Fruit fly (Drosophila melanogaster) whole organism, embryonic: ENCODE data around the gene Uba2.

ENCODE experiments used
- B-H2 ChIP-seq: fragments of 200-800 bp; sonication (Bioruptor generic); optimal IDR thresholded peaks from 2 replicates; lab custom pipeline; 2018; ENCODE audit warnings: missing biosample characterization, mild to moderate bottlenecking, missing genetic modification characterization
- CG10431 ChIP-seq: fragments of 200-800 bp; sonication (Bioruptor generic); optimal IDR thresholded peaks from 3 replicates; lab custom pipeline; 2018; ENCODE audit warnings: missing biosample characterization, mild to moderate bottlenecking, missing genetic modification characterization
- CG12769 ChIP-seq: fragments of 200-800 bp; sonication (Bioruptor generic); optimal IDR thresholded peaks from 2 replicates; lab custom pipeline; 2019; ENCODE audit warnings: missing biosample characterization, mild to moderate bottlenecking, missing genetic modification characterization, moderate library complexity
- CG16813 ChIP-seq: fragments of 200-800 bp; sonication (Bioruptor generic); IDR thresholded peaks from 3 replicates; pipeline ENCODE4 v1.3.6; 2022; ENCODE audit warnings: missing biosample characterization, missing genetic modification characterization; ENCODE audit not compliant: partially characterized antibody
- CG2129 ChIP-seq: fragments of 200-800 bp; sonication (Bioruptor generic); IDR thresholded peaks from 2 replicates; pipeline ENCODE4 v1.3.6; 2022; ENCODE audit warnings: missing biosample characterization, missing genetic modification characterization; ENCODE audit not compliant: partially characterized antibody
- CG7987 ChIP-seq: fragments of 200-800 bp; sonication (Bioruptor generic); optimal IDR thresholded peaks from 2 replicates; lab custom pipeline; 2018; ENCODE audit warnings: missing biosample characterization, mild to moderate bottlenecking, missing genetic modification characterization, moderate library complexity
- CG8359 ChIP-seq: fragments of 200-800 bp; sonication (Bioruptor generic); optimal IDR thresholded peaks from 2 replicates; lab custom pipeline; 2017; ENCODE audit warnings: missing biosample characterization, mild to moderate bottlenecking, missing genetic modification characterization, borderline replicate concordance
- CG9609 ChIP-seq: fragments of 200-800 bp; sonication (Bioruptor generic); optimal IDR thresholded peaks from 3 replicates; lab custom pipeline; 2016; ENCODE audit warnings: missing biosample characterization, missing genetic modification characterization
- CTCF ChIP-seq: fragments of 200-800 bp; sonication (Bioruptor generic); optimal IDR thresholded peaks from 2 replicates; lab custom pipeline; 2017; ENCODE audit warnings: missing biosample characterization, mild to moderate bottlenecking, missing genetic modification characterization, moderate library complexity
- Chrac-16 ChIP-seq: fragments of 200-800 bp; sonication (Bioruptor generic); optimal IDR thresholded peaks from 3 replicates; lab custom pipeline; 2016; ENCODE audit warnings: missing biosample characterization, missing genetic modification characterization
- D19A ChIP-seq: fragments of 200-800 bp; optimal IDR thresholded peaks from 3 replicates; lab custom pipeline; 2019; ENCODE audit warnings: missing biosample characterization, mild to moderate bottlenecking, missing genetic modification characterization, moderate library complexity
- E2f1 ChIP-seq: fragments of 200-800 bp; sonication (Bioruptor generic); IDR thresholded peaks from 2 replicates; pipeline ENCODE4 v1.3.6; 2022; ENCODE audit warnings: missing biosample characterization, missing genetic modification characterization
- Hand ChIP-seq: fragments of 200-800 bp; sonication (Bioruptor generic); optimal IDR thresholded peaks from 2 replicates; lab custom pipeline; 2017; ENCODE audit warnings: mild to moderate bottlenecking, missing biosample characterization, missing genetic modification reagents, missing genetic modification characterization
- Hr51 ChIP-seq, 2 experiments: fragments of 200-800 bp; sonication (Bioruptor generic); optimal IDR thresholded peaks; 2 replicates in 1 of 2; 3 replicates in 1 of 2; lab custom pipeline; 2016 to 2018; ENCODE audit warnings: missing biosample characterization in 2 of 2, missing genetic modification characterization in 2 of 2, mild to moderate bottlenecking in 1 of 2, moderate library complexity in 1 of 2
- Hr78 ChIP-seq, 2 experiments: fragments of 200-800 bp in 1 of 2; fragments of >200 bp in 1 of 2; sonication (Bioruptor generic) in 1 of 2; optimal IDR thresholded peaks; 2 replicates each; lab custom pipeline; 2017 to 2019; ENCODE audit warnings: missing biosample characterization in 2 of 2, missing genetic modification characterization in 2 of 2, mild to moderate bottlenecking in 1 of 2, moderate library complexity in 1 of 2
- MBD-R2 ChIP-seq: fragments of 200-800 bp; sonication (Bioruptor generic); IDR thresholded peaks from 2 replicates; pipeline ENCODE4 v1.3.6; 2022; ENCODE audit warnings: missing biosample characterization, missing genetic modification characterization
- MTF-1 ChIP-seq: fragments of 200-800 bp; sonication (Bioruptor generic); optimal IDR thresholded peaks from 2 replicates; lab custom pipeline; 2018; ENCODE audit warnings: missing biosample characterization, mild to moderate bottlenecking, missing genetic modification characterization, borderline replicate concordance
- Med ChIP-seq: fragments of 200-800 bp; sonication (Bioruptor generic); peaks from one replicate; lab custom pipeline; 2016; ENCODE audit warnings: missing biosample characterization, missing genetic modification characterization, mild to moderate bottlenecking, inconsistent platforms, moderate library complexity
- NC2α ChIP-seq: fragments of 200-800 bp; sonication (Bioruptor generic); optimal IDR thresholded peaks from 2 replicates; lab custom pipeline; 2016; ENCODE audit warnings: missing biosample characterization, missing genetic modification characterization
- PHDP ChIP-seq: fragments of 200-800 bp; sonication (Bioruptor generic); optimal IDR thresholded peaks from 3 replicates; lab custom pipeline; 2018; ENCODE audit warnings: missing biosample characterization, mild to moderate bottlenecking, missing genetic modification characterization, moderate library complexity
- Pdp1 ChIP-seq, 2 experiments: fragments of 200-800 bp; sonication (Bioruptor generic); optimal IDR thresholded peaks; 3 replicates each; lab custom pipeline; 2016; ENCODE audit warnings: missing biosample characterization in 2 of 2, missing genetic modification characterization in 2 of 2, mild to moderate bottlenecking in 1 of 2, moderate library complexity in 1 of 2
- Ssrp ChIP-seq: fragments of 200-800 bp; sonication (Bioruptor generic); optimal IDR thresholded peaks from 2 replicates; lab custom pipeline; 2018; ENCODE audit warnings: missing biosample characterization, mild to moderate bottlenecking, missing genetic modification characterization, moderate library complexity
- Tbp ChIP-seq: fragments of >200 bp; optimal IDR thresholded peaks from 2 replicates; lab custom pipeline; 2018; ENCODE audit warnings: missing biosample characterization, missing genetic modification characterization
- Vsx1 ChIP-seq: fragments of 200-800 bp; sonication (Bioruptor generic); optimal IDR thresholded peaks from 2 replicates; lab custom pipeline; 2017; ENCODE audit warnings: missing biosample characterization, mild to moderate bottlenecking, missing genetic modification characterization, missing genetic modification reagents
- bcd ChIP-seq: fragments of 200-800 bp; sonication (Bioruptor generic); optimal IDR thresholded peaks from 2 replicates; lab custom pipeline; 2017; ENCODE audit warnings: missing biosample characterization, mild to moderate bottlenecking, missing genetic modification characterization
- bowl ChIP-seq: fragments of 200-800 bp; sonication (Bioruptor generic); IDR thresholded peaks from 2 replicates; pipeline ENCODE4 v1.3.6; 2022; ENCODE audit warnings: missing biosample characterization, missing genetic modification characterization
- cad ChIP-seq: fragments of >200 bp; optimal IDR thresholded peaks from 2 replicates; lab custom pipeline; 2017; ENCODE audit warnings: missing biosample characterization, missing genetic modification characterization
- chif ChIP-seq, 2 experiments: fragments of 200-800 bp; sonication (Bioruptor generic); optimal IDR thresholded peaks; 3 replicates each; lab custom pipeline; 2016; ENCODE audit warnings: missing biosample characterization in 2 of 2, missing genetic modification characterization in 2 of 2
- crp ChIP-seq, 2 experiments: fragments of 200-800 bp; sonication (Bioruptor generic); optimal IDR thresholded peaks; 2 replicates in 1 of 2; 3 replicates in 1 of 2; lab custom pipeline; 2017; ENCODE audit warnings: missing biosample characterization in 2 of 2, missing genetic modification characterization in 2 of 2, mild to moderate bottlenecking in 1 of 2, moderate library complexity in 1 of 2
- cwo ChIP-seq: fragments of 200-800 bp; sonication (Bioruptor generic); optimal IDR thresholded peaks from 3 replicates; lab custom pipeline; 2017; ENCODE audit warnings: missing biosample characterization, missing genetic modification characterization, mild to moderate bottlenecking, moderate library complexity, missing genetic modification reagents
- esg ChIP-seq: fragments of 200-800 bp; sonication (Bioruptor generic); conservative IDR thresholded peaks from 2 replicates; pipeline ENCODE4 v1.3.6; 2022; ENCODE audit warnings: missing biosample characterization, missing genetic modification characterization
- exex ChIP-seq: fragments of 200-800 bp; sonication (Bioruptor generic); optimal IDR thresholded peaks from 4 replicates; lab custom pipeline; 2018; ENCODE audit warnings: missing biosample characterization, mild to moderate bottlenecking, missing genetic modification characterization, moderate library complexity
- gfzf ChIP-seq: fragments of 200-800 bp; sonication (Bioruptor generic); optimal IDR thresholded peaks from 2 replicates; lab custom pipeline; 2016; ENCODE audit warnings: missing biosample characterization, mild to moderate bottlenecking, missing genetic modification characterization, moderate library complexity
- grn ChIP-seq: fragments of 200-800 bp; sonication (Bioruptor generic); optimal IDR thresholded peaks from 3 replicates; lab custom pipeline; 2017; ENCODE audit warnings: missing biosample characterization, missing genetic modification characterization
- gro ChIP-seq: fragments of 200-800 bp; sonication (Bioruptor generic); optimal IDR thresholded peaks from 2 replicates; lab custom pipeline; 2016; ENCODE audit warnings: missing biosample characterization, missing genetic modification characterization
- hbn ChIP-seq: fragments of 200-800 bp; sonication (Bioruptor generic); IDR thresholded peaks from 2 replicates; pipeline ENCODE4 v1.3.6; 2022; ENCODE audit warnings: missing biosample characterization, missing genetic modification characterization; ENCODE audit not compliant: partially characterized antibody
- maf-S ChIP-seq: fragments of 200-800 bp; sonication (Bioruptor generic); optimal IDR thresholded peaks from 2 replicates; lab custom pipeline; 2016; ENCODE audit warnings: missing biosample characterization, missing genetic modification characterization
- p53 ChIP-seq: fragments of 200-800 bp; sonication (Bioruptor generic); optimal IDR thresholded peaks from 2 replicates; lab custom pipeline; 2016; ENCODE audit warnings: missing biosample characterization, missing genetic modification characterization
- pita ChIP-seq: fragments of 200-800 bp; sonication (Bioruptor generic); optimal IDR thresholded peaks from 2 replicates; lab custom pipeline; 2017; ENCODE audit warnings: missing biosample characterization, mild to moderate bottlenecking, missing genetic modification characterization
- sc ChIP-seq, 3 experiments: fragments of >200 bp in 2 of 3; fragments of 200-800 bp in 1 of 3; sonication (Bioruptor generic) in 1 of 3; optimal IDR thresholded peaks; 2 replicates in 2 of 3; 3 replicates in 1 of 3; lab custom pipeline; 2017; ENCODE audit warnings: mild to moderate bottlenecking in 1 of 3, missing biosample characterization in 1 of 3, missing genetic modification characterization in 1 of 3, missing genetic modification reagents in 1 of 3
- seq ChIP-seq: fragments of 200-800 bp; sonication (Bioruptor generic); IDR thresholded peaks from 2 replicates; pipeline ENCODE4 v1.3.6; 2022; ENCODE audit warnings: missing biosample characterization, missing genetic modification characterization
- slou ChIP-seq: fragments of 200-800 bp; sonication (Bioruptor generic); optimal IDR thresholded peaks from 3 replicates; lab custom pipeline; 2016; ENCODE audit warnings: missing biosample characterization, missing genetic modification characterization
- slp2 ChIP-seq: fragments of 200-800 bp; sonication (Bioruptor generic); optimal IDR thresholded peaks from 2 replicates; lab custom pipeline; 2016; ENCODE audit warnings: missing biosample characterization, missing genetic modification characterization
- sug ChIP-seq: fragments of 200-800 bp; optimal IDR thresholded peaks from 2 replicates; lab custom pipeline; 2019; ENCODE audit warnings: missing biosample characterization, mild to moderate bottlenecking, missing genetic modification characterization, moderate library complexity
- toy ChIP-seq: fragments of 200-800 bp; sonication (Bioruptor generic); IDR thresholded peaks from 2 replicates; pipeline ENCODE4 v1.3.6; 2022; ENCODE audit warnings: missing biosample characterization, missing genetic modification characterization
- twi ChIP-seq: fragments of 200-800 bp; optimal IDR thresholded peaks from 2 replicates; lab custom pipeline; 2019; ENCODE audit warnings: missing biosample characterization, mild to moderate bottlenecking, missing genetic modification characterization, moderate library complexity
- yki ChIP-seq: fragments of >200 bp; optimal IDR thresholded peaks from 3 replicates; lab custom pipeline; 2018
- zen ChIP-seq: fragments of 200-800 bp; sonication (Bioruptor generic); optimal IDR thresholded peaks from 3 replicates; lab custom pipeline; 2018; ENCODE audit warnings: missing biosample characterization, mild to moderate bottlenecking, missing genetic modification characterization, moderate library complexity

Uba2 gene

DNA sequence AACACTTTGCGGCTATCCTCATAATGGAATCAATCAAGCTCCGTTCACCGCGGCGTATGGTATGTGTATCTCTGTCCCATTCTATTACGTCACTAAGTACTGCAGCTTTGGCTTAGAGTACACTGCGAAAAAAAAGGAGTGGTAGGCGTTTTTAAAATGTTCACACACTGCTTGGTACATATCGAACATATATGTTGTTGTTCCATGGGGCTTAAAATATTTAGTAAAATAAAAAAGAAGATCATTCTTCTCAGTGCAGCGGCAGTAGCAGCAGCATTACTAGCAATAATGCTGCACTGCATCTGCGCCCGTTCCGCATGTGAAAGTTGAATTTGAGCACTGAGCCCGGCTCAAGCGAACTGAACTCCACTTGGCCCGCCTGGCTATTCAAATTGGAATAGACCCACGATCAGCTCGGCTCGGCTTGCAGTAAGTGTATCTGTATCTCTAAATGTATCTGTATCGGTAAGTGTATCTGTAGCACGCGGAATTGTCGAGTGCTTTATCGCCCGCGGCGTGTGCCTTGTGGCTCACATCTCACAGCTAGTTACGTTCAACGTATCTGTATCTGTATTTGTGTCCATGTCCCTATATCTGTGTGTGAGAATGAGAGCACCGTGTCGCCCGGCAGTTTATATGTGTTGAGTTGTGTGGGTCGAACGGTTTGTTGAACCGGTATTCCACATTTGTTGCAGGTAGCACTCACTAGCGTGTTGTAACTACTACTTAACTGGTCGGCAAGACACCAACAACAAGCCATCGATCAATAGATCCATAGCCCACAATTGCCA is 25.8 kb upstream of the Uba2 start (continued):
- TF ChIP-seq CG10431 (GFP tag; lab: Kevin White, UChicago), result no peak
- TF ChIP-seq cwo, result peak; percentile 7
- TF ChIP-seq NC2α (GFP tag; lab: Kevin White, UChicago), result peak; percentile 10
- TF ChIP-seq CTCF (GFP tag; lab: Kevin White, UChicago), result no peak
- no peak for TF ChIP-seq Hand
- TF ChIP-seq p53, result no peak
- no peak for TF ChIP-seq cad (GFP tag; lab: Kevin White, UChicago)
- no peak for TF ChIP-seq Vsx1 (GFP tag; lab: Kevin White, UChicago)
- TF ChIP-seq CG7987, result no peak
- no peak for TF ChIP-seq twi
- TF ChIP-seq hbn (GFP tag; lab: Robert Waterston, UW), result no peak
- TF ChIP-seq Ssrp (tag; lab: Kevin White, UChicago), result peak; percentile 56
- TF ChIP-seq toy, result no peak
- TF ChIP-seq E2f1, result no peak
- TF ChIP-seq Pdp1 (GFP tag; optimal IDR thresholded peaks at IDR 0.05; lab: Kevin White, UChicago), result peak in 1 of 2 experiments; percentile 63
- peak; percentile 44 for TF ChIP-seq CG9609 (GFP tag; lab: Kevin White, UChicago)
- peak; percentile 4 for TF ChIP-seq Chrac-16 (GFP tag; lab: Kevin White, UChicago)
- TF ChIP-seq bowl (GFP tag; lab: Robert Waterston, UW), result no peak; the same call in 1 of the 2 replicates
- TF ChIP-seq Hr78 (GFP tag; optimal IDR thresholded peaks at IDR 0.05; lab: Kevin White, UChicago), result no peak
- no peak for TF ChIP-seq CG16813 (GFP tag; lab: Robert Waterston, UW)
- no peak for TF ChIP-seq zen
- no peak for TF ChIP-seq gro (GFP tag; lab: Kevin White, UChicago)
- peak; percentile 49 for TF ChIP-seq PHDP
- no peak for TF ChIP-seq CG2129 (GFP tag; lab: Robert Waterston, UW)
- TF ChIP-seq D19A (tag; lab: Kevin White, UChicago), result peak; percentile 61
- peak; percentile 41 for TF ChIP-seq bcd (GFP tag; lab: Kevin White, UChicago)
- TF ChIP-seq pita (GFP tag; lab: Kevin White, UChicago), result no peak
- no peak for TF ChIP-seq slp2 (GFP tag; lab: Kevin White, UChicago)
- TF ChIP-seq exex (tag; lab: Kevin White, UChicago), result no peak
- peak; percentile 54; the same call in 1 of the 2 replicates for TF ChIP-seq esg
- peak; percentile 84 for TF ChIP-seq Med (GFP tag; lab: Kevin White, UChicago)
- no peak for TF ChIP-seq yki (lab: Kevin White, UChicago)
- peak; percentile 34 for TF ChIP-seq grn (GFP tag; lab: Kevin White, UChicago)
- no peak for TF ChIP-seq slou (GFP tag; lab: Kevin White, UChicago)
- TF ChIP-seq CG12769, result peak; percentile 5
- TF ChIP-seq Hr51 (GFP tag; optimal IDR thresholded peaks at IDR 0.05; lab: Kevin White, UChicago), result peak in 1 of 2 experiments; percentile 85
- TF ChIP-seq maf-S (GFP tag; lab: Kevin White, UChicago), result no peak
- no peak for TF ChIP-seq Tbp
- TF ChIP-seq MBD-R2 (GFP tag; lab: Robert Waterston, UW), result no peak
- no peak for TF ChIP-seq sug (tag; lab: Kevin White, UChicago)
- TF ChIP-seq CG8359 (GFP tag; lab: Kevin White, UChicago), result no peak
- peak in 1 of 2 experiments; percentile 3 for TF ChIP-seq crp (GFP tag; optimal IDR thresholded peaks at IDR 0.05; lab: Kevin White, UChicago)
- TF ChIP-seq seq (GFP tag; lab: Robert Waterston, UW), result peak; percentile 71
- no peak for TF ChIP-seq sc (optimal IDR thresholded peaks at IDR 0.05; lab: Kevin White, UChicago)
- TF ChIP-seq sc (GFP tag; optimal IDR thresholded peaks at IDR 0.05; lab: Kevin White, UChicago), result peak; percentile 1
- no peak for TF ChIP-seq MTF-1 (GFP tag; lab: Kevin White, UChicago)
- peak in 1 of 2 experiments; percentile 50 for TF ChIP-seq chif (GFP tag; optimal IDR thresholded peaks at IDR 0.05; lab: Kevin White, UChicago)
- no peak for TF ChIP-seq gfzf
- TF ChIP-seq B-H2, result no peak
